Worm (Caenorhabditis elegans) whole organism, L1 larva: ENCODE results near the gene zag-1.

ENCODE experiments used
- fos-1 ChIP-seq: fragments of 150-350 bp; optimal IDR thresholded peaks from 2 replicates; lab custom pipeline; 2014; ENCODE audit warnings: missing biosample characterization, missing genetic modification characterization
- grh-1 ChIP-seq: fragments of 200-800 bp; sonication (Bioruptor generic); IDR thresholded peaks from 2 replicates; pipeline ENCODE4 v1.3.6; 2022; ENCODE audit warnings: missing genetic modification reagents, missing genetic modification characterization, missing compliant biosample characterization
- lin-13 ChIP-seq: fragments of 150-350 bp; optimal IDR thresholded peaks from 2 replicates; lab custom pipeline; 2014; ENCODE audit warnings: missing biosample characterization, missing genetic modification reagents, missing genetic modification characterization
- lin-39 ChIP-seq: fragments of 150-350 bp; optimal IDR thresholded peaks from 2 replicates; lab custom pipeline; 2014; ENCODE audit warnings: missing biosample characterization, missing genetic modification reagents, missing genetic modification characterization
- mep-1 ChIP-seq: fragments of 150-350 bp; optimal IDR thresholded peaks from 2 replicates; lab custom pipeline; 2014; ENCODE audit warnings: missing biosample characterization, missing genetic modification characterization
- nhr-77 ChIP-seq: fragments of 150-350 bp; optimal IDR thresholded peaks from 2 replicates; lab custom pipeline; 2014; ENCODE audit warnings: missing biosample characterization, missing genetic modification characterization
- rnt-1 ChIP-seq: sonication (generic microtip); optimal IDR thresholded peaks from 2 replicates; lab custom pipeline; 2016; ENCODE audit warnings: mild to moderate bottlenecking, missing genetic modification characterization, moderate library complexity, missing compliant biosample characterization
- zag-1 ChIP-seq: fragments of 150-350 bp; optimal IDR thresholded peaks from 2 replicates; lab custom pipeline; 2014; ENCODE audit warnings: missing biosample characterization, missing genetic modification characterization
- ztf-11 ChIP-seq, 2 experiments: sonication (generic microtip); optimal IDR thresholded peaks; 2 replicates each; lab custom pipeline; 2016 to 2017; ENCODE audit warnings: missing genetic modification characterization in 2 of 2, missing biosample characterization in 1 of 2, missing compliant biosample characterization in 1 of 2
- ztf-4 ChIP-seq: fragments of 150-350 bp; optimal IDR thresholded peaks from 2 replicates; lab custom pipeline; 2014; ENCODE audit warnings: missing biosample characterization, missing genetic modification characterization

- TF ChIP-seq ztf-4 (tag; lab: Kevin White, UChicago) (no peak), grh-1 (GFP tag; lab: Robert Waterston, UW) (no peak), lin-39 (tag; lab: Kevin White, UChicago) (no peak), zag-1 (tag; lab: Kevin White, UChicago) (no peak), mep-1 (tag; lab: Kevin White, UChicago) (no peak), fos-1 (no peak), nhr-77 (tag; lab: Kevin White, UChicago) (no peak), ztf-11 (tag; optimal IDR thresholded peaks at IDR 0.05; lab: Kevin White, UChicago) (no peak), rnt-1 (tag; lab: Kevin White, UChicago) (no peak), lin-13 (no peak)
These were observed 44.3 kb downstream of the zag-1 start, which contains the start of gene srz-62 for ce11 chrIV:3899719-3900554.
